Fruit fly (Drosophila melanogaster): Measurements from ENCODE around the gene CG5194.

CG5194 gene

DNA sequence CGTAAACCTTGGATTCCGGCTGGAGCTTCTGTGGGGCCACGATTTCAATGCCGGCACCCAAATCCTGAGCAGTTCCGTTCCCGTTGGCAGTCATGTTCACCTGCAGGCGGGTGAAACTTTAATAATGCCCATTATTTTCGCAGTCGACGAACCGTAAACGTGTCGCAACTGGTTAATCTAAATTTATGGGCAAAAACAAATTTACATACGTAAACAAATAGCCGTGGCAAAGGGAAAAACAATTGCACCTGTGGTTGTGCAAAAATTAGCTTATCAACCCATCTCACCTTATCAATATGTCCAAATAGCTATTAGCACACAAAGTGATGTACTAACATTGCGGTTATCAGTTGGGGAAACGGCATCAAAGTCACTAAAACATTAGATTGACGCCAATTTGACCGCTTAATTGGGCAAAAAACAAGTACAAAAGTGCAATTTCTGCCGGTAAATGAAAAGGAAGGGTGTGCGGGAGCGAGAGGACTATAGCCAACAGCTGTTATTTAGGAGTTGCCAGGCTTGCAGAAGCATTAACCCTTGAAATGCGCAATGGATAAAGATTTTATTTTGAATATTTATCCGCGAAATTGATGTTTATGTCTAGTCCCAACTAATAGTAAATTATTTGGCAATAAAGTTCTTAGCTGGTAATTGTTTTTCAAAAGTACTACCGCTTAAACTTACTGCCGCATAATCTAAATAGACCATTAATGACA is 24.3 kb downstream of the CG5194 start (continued):
- TF ChIP-seq tx (GFP tag; optimal IDR thresholded peaks at IDR 0.05), result no peak
- no peak for TF ChIP-seq bab2 (GFP tag; optimal IDR thresholded peaks at IDR 0.05)
- no peak for TF ChIP-seq CG12104 (GFP tag; optimal IDR thresholded peaks at IDR 0.05)
- no peak for TF ChIP-seq ara (GFP tag; IDR thresholded peaks at IDR 0.05)
- TF ChIP-seq br (optimal IDR thresholded peaks at IDR 0.05), result no peak
- peak; percentile 4 for TF ChIP-seq CG1832 (GFP tag; optimal IDR thresholded peaks at IDR 0.05)
- no peak for TF ChIP-seq fd64A (GFP tag; optimal IDR thresholded peaks at IDR 0.05)
- TF ChIP-seq CG14667 (GFP tag; IDR thresholded peaks at IDR 0.05), result no peak
- no peak for TF ChIP-seq jumu (GFP tag; optimal IDR thresholded peaks at IDR 0.05)
- no peak for TF ChIP-seq Atf-2 (GFP tag; optimal IDR thresholded peaks at IDR 0.05)
- TF ChIP-seq H15 (GFP tag; IDR thresholded peaks at IDR 0.05), result no peak
- TF ChIP-seq shn (GFP tag; optimal IDR thresholded peaks at IDR 0.05), result no peak
- TF ChIP-seq eyg (GFP tag; optimal IDR thresholded peaks at IDR 0.05), result no peak
- no peak for TF ChIP-seq Hr39 (optimal IDR thresholded peaks at IDR 0.05)
- TF ChIP-seq stwl (tag; optimal IDR thresholded peaks at IDR 0.05), result no peak
- TF ChIP-seq Ets65A (GFP tag), result no peak
- TF ChIP-seq CG1024 (GFP tag; IDR thresholded peaks at IDR 0.05), result no peak
- no peak for TF ChIP-seq mirr (GFP tag; optimal IDR thresholded peaks at IDR 0.05)
- no peak for TF ChIP-seq CG17568 (GFP tag; optimal IDR thresholded peaks at IDR 0.05)
- TF ChIP-seq CG17829 (tag; optimal IDR thresholded peaks at IDR 0.05), result no peak
- no peak for TF ChIP-seq D (optimal IDR thresholded peaks at IDR 0.05)
- no peak for TF ChIP-seq D (GFP tag; optimal IDR thresholded peaks at IDR 0.05)
- no peak for TF ChIP-seq corto (GFP tag; optimal IDR thresholded peaks at IDR 0.05)
- no peak for TF ChIP-seq Lim3 (GFP tag; IDR thresholded peaks at IDR 0.05)
- no peak for TF ChIP-seq Mad (GFP tag; optimal IDR thresholded peaks at IDR 0.05)
- TF ChIP-seq ewg (GFP tag; optimal IDR thresholded peaks at IDR 0.05), result peak; percentile 8
- TF ChIP-seq CG1603 (tag; optimal IDR thresholded peaks at IDR 0.05), result no peak
- TF ChIP-seq tup (GFP tag; optimal IDR thresholded peaks at IDR 0.05), result no peak
- no peak for TF ChIP-seq nerfin-2 (GFP tag; IDR thresholded peaks at IDR 0.05; ENCODE audit: partially characterized antibody)
- no peak for TF ChIP-seq trem (tag; optimal IDR thresholded peaks at IDR 0.05)
- no peak for TF ChIP-seq sc (optimal IDR thresholded peaks at IDR 0.05)
- no peak for TF ChIP-seq sc (GFP tag; optimal IDR thresholded peaks at IDR 0.05)
- no peak for TF ChIP-seq CG13624 (GFP tag; optimal IDR thresholded peaks at IDR 0.05)
- TF ChIP-seq tgo (GFP tag; IDR thresholded peaks at IDR 0.05), result no peak
- TF ChIP-seq MESR4 (GFP tag; optimal IDR thresholded peaks at IDR 0.05), result no peak
- no peak for TF ChIP-seq tin (GFP tag; optimal IDR thresholded peaks at IDR 0.05)
- TF ChIP-seq sens-2 (GFP tag; IDR thresholded peaks at IDR 0.05), result no peak
- no peak for TF ChIP-seq CG6854 (GFP tag; optimal IDR thresholded peaks at IDR 0.05)
- TF ChIP-seq sd (tag; optimal IDR thresholded peaks at IDR 0.05), result no peak
- no peak for TF ChIP-seq trh (GFP tag; optimal IDR thresholded peaks at IDR 0.05)
- no peak for TF ChIP-seq ind (GFP tag; optimal IDR thresholded peaks at IDR 0.05)
- TF ChIP-seq run (tag; optimal IDR thresholded peaks at IDR 0.05), result no peak
- no peak for TF ChIP-seq sisA (GFP tag; IDR thresholded peaks at IDR 0.05)
- no peak for TF ChIP-seq CG13775 (GFP tag; optimal IDR thresholded peaks at IDR 0.05)
- TF ChIP-seq sens (GFP tag), result no peak
- TF ChIP-seq E2f2 (GFP tag; IDR thresholded peaks at IDR 0.05), result peak; percentile 48
- TF ChIP-seq slp2 (GFP tag; optimal IDR thresholded peaks at IDR 0.05), result no peak
- TF ChIP-seq Hr51 (GFP tag; optimal IDR thresholded peaks at IDR 0.05), result no peak
- TF ChIP-seq Neu2 (GFP tag; optimal IDR thresholded peaks at IDR 0.05; ENCODE audit: borderline replicate concordance), result no peak
- no peak for TF ChIP-seq CG18764 (GFP tag; optimal IDR thresholded peaks at IDR 0.05)
- TF ChIP-seq gcm (GFP tag; optimal IDR thresholded peaks at IDR 0.05), result no peak
- no peak for TF ChIP-seq CG11085 (GFP tag; IDR thresholded peaks at IDR 0.05)

All from whole organism, embryonic.